Worm (Caenorhabditis elegans) whole organism, L1 larva: ENCODE data around the gene clc-32.

Experiments used
- ces-1 ChIP-seq: fragments of 150-350 bp; optimal IDR thresholded peaks from 2 replicates; lab custom pipeline; 2014; ENCODE audit warnings: missing biosample characterization, missing genetic modification reagents, missing genetic modification characterization
- elt-2 ChIP-seq: sonication (generic microtip); optimal IDR thresholded peaks from 2 replicates; lab custom pipeline; 2016; ENCODE audit warnings: missing genetic modification characterization, mild to moderate bottlenecking, inconsistent platforms, missing compliant biosample characterization, missing genetic modification reagents
- elt-3 ChIP-seq, 6 experiments: fragments of 150-350 bp in 1 of 6; sonication (generic microtip); optimal IDR thresholded peaks; 2 replicates each; lab custom pipeline; 2017 to 2018; ENCODE audit warnings: missing biosample characterization in 6 of 6, missing genetic modification characterization in 6 of 6, inconsistent platforms in 1 of 6
- nhr-11 ChIP-seq: fragments of 150-350 bp; optimal IDR thresholded peaks from 2 replicates; lab custom pipeline; 2014; ENCODE audit warnings: missing biosample characterization, missing genetic modification characterization

ce11 chrV:16137043-16137442, 3.9 kb downstream of the clc-32 start, which contains the start of gene F44G3.7:
- TF ChIP-seq nhr-11 (tag; lab: Kevin White, UChicago), result no peak
- no peak for TF ChIP-seq ces-1
- no peak for TF ChIP-seq elt-3 (tag; optimal IDR thresholded peaks at IDR 0.05; lab: Kevin White, UChicago)
- no peak for TF ChIP-seq elt-2 (tag; lab: Kevin White, UChicago)
